Worm (Caenorhabditis elegans) whole organism, L4/young adult: ENCODE data around the gene Y49F6A.11.

Experiments used
- W03F9.2 ChIP-seq: fragments of 150-350 bp; optimal IDR thresholded peaks from 2 replicates; lab custom pipeline; 2014; ENCODE audit warnings: missing biosample characterization, missing genetic modification characterization
- dao-5 ChIP-seq: sonication (generic microtip); optimal IDR thresholded peaks from 2 replicates; lab custom pipeline; 2016; ENCODE audit warnings: missing genotype, missing genetic modification characterization, moderate library complexity, missing compliant biosample characterization
- him-1 ChIP-seq: sonication (generic microtip); optimal IDR thresholded peaks from 2 replicates; lab custom pipeline; 2016; ENCODE audit warnings: missing genotype, missing genetic modification reagents, missing genetic modification characterization, missing compliant biosample characterization

Gene Y49F6A.11

ce11 chrII:3598721-3599120 is at the start of gene Y49F6A.11:
TSS of gene Y49F6A.11 (minus strand) at chrII:3598821.
- TF ChIP-seq dao-5 (tag; lab: Kevin White, UChicago): no peak
- TF ChIP-seq W03F9.2 (tag; lab: Kevin White, UChicago): no peak
- no peak for TF ChIP-seq him-1 (tag; lab: Kevin White, UChicago)

- no peak for TF ChIP-seq W03F9.2 (tag; lab: Kevin White, UChicago)
- TF ChIP-seq him-1 (tag; lab: Kevin White, UChicago): no peak
- no peak for TF ChIP-seq dao-5 (tag; lab: Kevin White, UChicago)
Observed at ce11 chrII:3647111-3647510, 48.5 kb upstream of the Y49F6A.11 start, which contains the start of gene fbxb-33. TSS of gene fbxb-33 (plus strand) at chrII:3647411.

- TF ChIP-seq dao-5 (tag; lab: Kevin White, UChicago) (no peak), W03F9.2 (tag; lab: Kevin White, UChicago) (no peak)
Observed at ce11 chrII:3641197-3641596, 42.6 kb upstream of the Y49F6A.11 start, which contains the start of gene M151.1. TSS of gene M151.1 (plus strand) at chrII:3641497.

- no peak for TF ChIP-seq W03F9.2 (tag; lab: Kevin White, UChicago)
- no peak for TF ChIP-seq him-1 (tag; lab: Kevin White, UChicago)
- TF ChIP-seq dao-5 (tag; lab: Kevin White, UChicago): no peak
Observed at ce11 chrII:3640197-3640596, 41.6 kb upstream of the Y49F6A.11 start, which contains the start of gene M151.10. TSS of gene M151.10 (minus strand) at chrII:3640297.

- no peak for TF ChIP-seq dao-5 (tag; lab: Kevin White, UChicago)
- TF ChIP-seq W03F9.2 (tag; lab: Kevin White, UChicago): no peak
- TF ChIP-seq him-1 (tag; lab: Kevin White, UChicago): no peak
Observed at ce11 chrII:3639238-3639637, 40.6 kb upstream of the Y49F6A.11 start, which contains the start of gene fbxb-31. TSS of gene fbxb-31 (minus strand) at chrII:3639338.

ce11 chrII:3634765-3635164 is 36.1 kb upstream of the Y49F6A.11 start:
- no peak for TF ChIP-seq W03F9.2 (tag; lab: Kevin White, UChicago)
- TF ChIP-seq dao-5 (tag; lab: Kevin White, UChicago): no peak
- no peak for TF ChIP-seq him-1 (tag; lab: Kevin White, UChicago)

ce11 chrII:3630810-3631209 is 32.2 kb upstream of the Y49F6A.11 start, which contains the start of gene M151.2:
TSS of gene M151.2 (plus strand) at chrII:3631110.
- TF ChIP-seq him-1 (tag; lab: Kevin White, UChicago) (no peak), dao-5 (tag; lab: Kevin White, UChicago) (no peak), W03F9.2 (tag; lab: Kevin White, UChicago) (no peak)

- TF ChIP-seq him-1 (tag; lab: Kevin White, UChicago) (no peak), dao-5 (tag; lab: Kevin White, UChicago) (no peak), W03F9.2 (tag; lab: Kevin White, UChicago) (no peak)
Observed at ce11 chrII:3626872-3627271, 28.3 kb upstream of the Y49F6A.11 start, which contains the start of gene M151.3. TSS of gene M151.3 (plus strand) at chrII:3627172.

- TF ChIP-seq dao-5 (tag; lab: Kevin White, UChicago) (no peak), him-1 (tag; lab: Kevin White, UChicago) (no peak), W03F9.2 (tag; lab: Kevin White, UChicago) (no peak)
Observed at ce11 chrII:3622014-3622413, 23.4 kb upstream of the Y49F6A.11 start, which contains the start of gene M151.7. TSS of gene M151.7 (plus strand) at chrII:3622314.

- TF ChIP-seq dao-5 (tag; lab: Kevin White, UChicago) (no peak), him-1 (tag; lab: Kevin White, UChicago) (no peak), W03F9.2 (tag; lab: Kevin White, UChicago) (no peak)
Observed at ce11 chrII:3620862-3621261, 22.2 kb upstream of the Y49F6A.11 start.

ce11 chrII:3617512-3617911 is 18.9 kb upstream of the Y49F6A.11 start, which contains the start of gene F40E12.1:
TSS of gene F40E12.1 (plus strand) at chrII:3617812.
- TF ChIP-seq dao-5 (tag; lab: Kevin White, UChicago) (no peak), him-1 (tag; lab: Kevin White, UChicago) (no peak), W03F9.2 (tag; lab: Kevin White, UChicago) (no peak)

- TF ChIP-seq him-1 (tag; lab: Kevin White, UChicago) (no peak), W03F9.2 (tag; lab: Kevin White, UChicago) (no peak), dao-5 (tag; lab: Kevin White, UChicago) (no peak)
Observed at ce11 chrII:3616615-3617014, 18.0 kb upstream of the Y49F6A.11 start.

ce11 chrII:3609764-3610163 is 11.1 kb upstream of the Y49F6A.11 start, which contains the start of gene Y49F6A.5:
TSS of gene Y49F6A.5 (minus strand) at chrII:3609864.
- no peak for TF ChIP-seq W03F9.2 (tag; lab: Kevin White, UChicago)
- TF ChIP-seq him-1 (tag; lab: Kevin White, UChicago): no peak
- TF ChIP-seq dao-5 (tag; lab: Kevin White, UChicago): no peak

- no peak for TF ChIP-seq W03F9.2 (tag; lab: Kevin White, UChicago)
- no peak for TF ChIP-seq dao-5 (tag; lab: Kevin White, UChicago)
- no peak for TF ChIP-seq him-1 (tag; lab: Kevin White, UChicago)
Observed at ce11 chrII:3604578-3604977, 6.0 kb upstream of the Y49F6A.11 start.
